Fruit fly (Drosophila melanogaster) whole organism, embryonic: Measurements from ENCODE around the gene CG11843.
A peak's percentile ranks its signal among the peaks of the same experiment; 100 is the strongest.

ENCODE experiments used
- Ada2b ChIP-seq: fragments of 200-800 bp; sonication (Bioruptor generic); IDR thresholded peaks from 2 replicates; pipeline ENCODE4 v1.3.6; 2022; ENCODE audit warnings: missing biosample characterization, missing genetic modification characterization
- Bdp1 ChIP-seq: fragments of 200-800 bp; sonication (Bioruptor generic); optimal IDR thresholded peaks from 3 replicates; lab custom pipeline; 2016; ENCODE audit warnings: missing biosample characterization, missing genetic modification characterization
- C15 ChIP-seq: fragments of 200-800 bp; sonication (Bioruptor generic); IDR thresholded peaks from 3 replicates; pipeline ENCODE4 v1.3.6; 2022; ENCODE audit warnings: missing biosample characterization, missing genetic modification characterization
- CG1024 ChIP-seq: fragments of 200-800 bp; sonication (Bioruptor generic); IDR thresholded peaks from 2 replicates; pipeline ENCODE4 v1.3.6; 2022; ENCODE audit warnings: missing biosample characterization, missing genetic modification characterization
- CG10267 ChIP-seq: fragments of 200-800 bp; sonication (Bioruptor generic); optimal IDR thresholded peaks from 2 replicates; lab custom pipeline; 2018; ENCODE audit warnings: missing biosample characterization, mild to moderate bottlenecking, missing genetic modification characterization, moderate library complexity
- CG10565 ChIP-seq: fragments of 200-800 bp; sonication (Bioruptor generic); optimal IDR thresholded peaks from 3 replicates; lab custom pipeline; 2016; ENCODE audit warnings: missing biosample characterization, mild to moderate bottlenecking, missing genetic modification characterization
- CG12071 ChIP-seq: fragments of 200-800 bp; sonication (Bioruptor generic); optimal IDR thresholded peaks from 3 replicates; lab custom pipeline; 2018; ENCODE audit warnings: missing biosample characterization, mild to moderate bottlenecking, missing genetic modification characterization
- CG12942 ChIP-seq: fragments of 200-800 bp; sonication (Bioruptor generic); optimal IDR thresholded peaks from 3 replicates; lab custom pipeline; 2016; ENCODE audit warnings: missing biosample characterization, missing genetic modification characterization
- CG14441 ChIP-seq: fragments of 200-800 bp; sonication (Bioruptor generic); IDR thresholded peaks from 2 replicates; pipeline ENCODE4 v1.3.6; 2022; ENCODE audit warnings: missing biosample characterization, missing genetic modification characterization
- CG15269 ChIP-seq: fragments of 200-800 bp; sonication (Bioruptor generic); optimal IDR thresholded peaks from 2 replicates; lab custom pipeline; 2018; ENCODE audit warnings: missing biosample characterization, mild to moderate bottlenecking, missing genetic modification characterization, moderate library complexity
- CG16815 ChIP-seq: fragments of 200-800 bp; sonication (Bioruptor generic); optimal IDR thresholded peaks from 3 replicates; lab custom pipeline; 2017; ENCODE audit warnings: missing biosample characterization, mild to moderate bottlenecking, missing genetic modification characterization
- CG17328 ChIP-seq: fragments of 200-800 bp; sonication (Bioruptor generic); IDR thresholded peaks from 2 replicates; pipeline ENCODE4 v1.3.6; 2022; ENCODE audit warnings: missing biosample characterization, missing genetic modification characterization
- CG17612 ChIP-seq: fragments of 200-800 bp; sonication (Bioruptor generic); IDR thresholded peaks from 2 replicates; pipeline ENCODE4 v1.3.6; 2022; ENCODE audit warnings: missing biosample characterization, missing genetic modification characterization
- CG18011 ChIP-seq: fragments of 200-800 bp; sonication (Bioruptor generic); optimal IDR thresholded peaks from 2 replicates; lab custom pipeline; 2017; ENCODE audit warnings: missing biosample characterization, missing genetic modification characterization, mild to moderate bottlenecking, moderate library complexity, missing genotype
- CG2889 ChIP-seq: fragments of 200-800 bp; sonication (Bioruptor generic); IDR thresholded peaks from 3 replicates; pipeline ENCODE4 v1.3.6; 2022; ENCODE audit warnings: missing biosample characterization, missing genetic modification characterization
- CG31224 ChIP-seq: fragments of 200-800 bp; sonication (Bioruptor generic); IDR thresholded peaks from 2 replicates; pipeline ENCODE4 v1.3.6; 2022; ENCODE audit warnings: missing biosample characterization, missing genetic modification characterization
- CG31388 ChIP-seq: fragments of 200-800 bp; sonication (Bioruptor generic); optimal IDR thresholded peaks from 2 replicates; lab custom pipeline; 2016; ENCODE audit warnings: missing biosample characterization, missing genetic modification characterization
- CG34422 ChIP-seq: fragments of 200-800 bp; sonication (Bioruptor generic); IDR thresholded peaks from 3 replicates; pipeline ENCODE4 v1.3.6; 2022; ENCODE audit warnings: missing biosample characterization, missing genetic modification characterization
- CG5180 ChIP-seq: fragments of 200-800 bp; sonication (Bioruptor generic); optimal IDR thresholded peaks from 3 replicates; lab custom pipeline; 2017; ENCODE audit warnings: missing biosample characterization, missing genetic modification characterization, mild to moderate bottlenecking, moderate library complexity, missing genetic modification reagents
- CG6175 ChIP-seq: fragments of 200-800 bp; sonication (Bioruptor generic); IDR thresholded peaks from 3 replicates; pipeline ENCODE4 v1.3.6; 2022; ENCODE audit warnings: missing biosample characterization, missing genetic modification characterization
- CG9727 ChIP-seq: fragments of 200-800 bp; sonication (Bioruptor generic); optimal IDR thresholded peaks from 3 replicates; lab custom pipeline; 2017; ENCODE audit warnings: missing biosample characterization, mild to moderate bottlenecking, missing genetic modification characterization
- Dad ChIP-seq: fragments of 200-800 bp; sonication (Bioruptor generic); optimal IDR thresholded peaks from 3 replicates; lab custom pipeline; 2016; ENCODE audit warnings: missing biosample characterization, missing genetic modification characterization
- E2f1 ChIP-seq: fragments of 200-800 bp; sonication (Bioruptor generic); IDR thresholded peaks from 2 replicates; pipeline ENCODE4 v1.3.6; 2022; ENCODE audit warnings: missing biosample characterization, missing genetic modification characterization
- Gsc ChIP-seq: fragments of 200-800 bp; sonication (Bioruptor generic); IDR thresholded peaks from 2 replicates; pipeline ENCODE4 v1.3.6; 2022; ENCODE audit warnings: missing biosample characterization, missing genetic modification characterization
- HLH54F ChIP-seq: fragments of 200-800 bp; sonication (Bioruptor generic); optimal IDR thresholded peaks from 3 replicates; lab custom pipeline; 2016; ENCODE audit warnings: missing biosample characterization, missing genetic modification characterization
- Hr78 ChIP-seq, 2 experiments: fragments of 200-800 bp in 1 of 2; fragments of >200 bp in 1 of 2; sonication (Bioruptor generic) in 1 of 2; optimal IDR thresholded peaks; 2 replicates each; lab custom pipeline; 2017 to 2019; ENCODE audit warnings: missing biosample characterization in 2 of 2, missing genetic modification characterization in 2 of 2, mild to moderate bottlenecking in 1 of 2, moderate library complexity in 1 of 2
- Jarid2 ChIP-seq: fragments of 200-800 bp; sonication (Bioruptor generic); optimal IDR thresholded peaks from 3 replicates; lab custom pipeline; 2017; ENCODE audit warnings: mild to moderate bottlenecking, missing biosample characterization, missing genetic modification reagents, missing genetic modification characterization
- Kr ChIP-seq: fragments of 200-800 bp; sonication (Bioruptor generic); optimal IDR thresholded peaks from 2 replicates; lab custom pipeline; 2017; ENCODE audit warnings: missing biosample characterization, mild to moderate bottlenecking, missing genetic modification characterization
- Lim3 ChIP-seq: fragments of 200-800 bp; sonication (Bioruptor generic); IDR thresholded peaks from 2 replicates; pipeline ENCODE4 v1.3.6; 2022; ENCODE audit warnings: missing biosample characterization, missing genetic modification characterization
- Max ChIP-seq: fragments of 200-800 bp; sonication (Bioruptor generic); optimal IDR thresholded peaks from 2 replicates; lab custom pipeline; 2016; ENCODE audit warnings: missing biosample characterization, mild to moderate bottlenecking, missing genetic modification characterization
- al ChIP-seq: fragments of 200-800 bp; sonication (Bioruptor generic); IDR thresholded peaks from 2 replicates; pipeline ENCODE4 v1.3.6; 2022; ENCODE audit warnings: missing biosample characterization, missing genetic modification characterization
- ara ChIP-seq: fragments of 200-800 bp; sonication (Bioruptor generic); IDR thresholded peaks from 2 replicates; pipeline ENCODE4 v1.3.6; 2022; ENCODE audit warnings: missing biosample characterization, missing genetic modification characterization
- bcd ChIP-seq: fragments of 200-800 bp; sonication (Bioruptor generic); optimal IDR thresholded peaks from 2 replicates; lab custom pipeline; 2017; ENCODE audit warnings: missing biosample characterization, mild to moderate bottlenecking, missing genetic modification characterization
- cato ChIP-seq: fragments of 200-800 bp; sonication (Bioruptor generic); optimal IDR thresholded peaks from 2 replicates; lab custom pipeline; 2016; ENCODE audit warnings: missing biosample characterization, missing genetic modification characterization, borderline replicate concordance
- caup ChIP-seq: fragments of 200-800 bp; sonication (Bioruptor generic); optimal IDR thresholded peaks from 3 replicates; lab custom pipeline; 2017; ENCODE audit warnings: missing biosample characterization, mild to moderate bottlenecking, missing genetic modification characterization, moderate library complexity; ENCODE audit not compliant: severe bottlenecking
- chinmo ChIP-seq: fragments of 200-800 bp; sonication (Bioruptor generic); IDR thresholded peaks from 4 replicates; pipeline ENCODE4 v1.3.6; 2022; ENCODE audit warnings: missing biosample characterization, missing genetic modification characterization; ENCODE audit not compliant: partially characterized antibody
- ci ChIP-seq: fragments of 200-800 bp; sonication (Bioruptor generic); IDR thresholded peaks from 3 replicates; pipeline ENCODE4 v1.3.6; 2022; ENCODE audit warnings: missing biosample characterization, missing genetic modification characterization
- da ChIP-seq: fragments of 200-800 bp; sonication (Bioruptor generic); optimal IDR thresholded peaks from 2 replicates; lab custom pipeline; 2016; ENCODE audit warnings: missing biosample characterization, missing genetic modification characterization
- dati ChIP-seq: fragments of 200-800 bp; sonication (Bioruptor generic); IDR thresholded peaks from 2 replicates; pipeline ENCODE4 v1.3.6; 2022; ENCODE audit warnings: missing biosample characterization, missing genetic modification characterization
- fd64A ChIP-seq: fragments of 200-800 bp; sonication (Bioruptor generic); optimal IDR thresholded peaks from 3 replicates; lab custom pipeline; 2018; ENCODE audit warnings: missing biosample characterization, mild to moderate bottlenecking, missing genetic modification characterization
- gro ChIP-seq: fragments of 200-800 bp; sonication (Bioruptor generic); optimal IDR thresholded peaks from 2 replicates; lab custom pipeline; 2016; ENCODE audit warnings: missing biosample characterization, missing genetic modification characterization
- insv ChIP-seq, 2 experiments: fragments of 200-800 bp; sonication (Bioruptor generic); optimal IDR thresholded peaks; 3 replicates each; lab custom pipeline; 2016 to 2018; ENCODE audit warnings: missing biosample characterization in 2 of 2, missing genetic modification characterization in 2 of 2
- nom ChIP-seq: fragments of 200-800 bp; sonication (Bioruptor generic); optimal IDR thresholded peaks from 2 replicates; lab custom pipeline; 2017; ENCODE audit warnings: missing biosample characterization, missing genetic modification characterization, mild to moderate bottlenecking, moderate library complexity, missing genetic modification reagents
- psq ChIP-seq: fragments of 200-800 bp; sonication (Bioruptor generic); optimal IDR thresholded peaks from 2 replicates; lab custom pipeline; 2017; ENCODE audit warnings: missing biosample characterization, missing genetic modification characterization
- rib ChIP-seq: fragments of 200-800 bp; sonication (Bioruptor generic); IDR thresholded peaks from 2 replicates; pipeline ENCODE4 v1.3.6; 2022; ENCODE audit warnings: missing biosample characterization, missing genetic modification characterization
- scrt ChIP-seq: fragments of 200-800 bp; sonication (Bioruptor generic); optimal IDR thresholded peaks from 2 replicates; lab custom pipeline; 2018; ENCODE audit warnings: missing biosample characterization, mild to moderate bottlenecking, missing genetic modification characterization, moderate library complexity
- shn ChIP-seq: fragments of 200-800 bp; sonication (Bioruptor generic); optimal IDR thresholded peaks from 3 replicates; lab custom pipeline; 2016; ENCODE audit warnings: missing biosample characterization, missing genetic modification characterization
- sima ChIP-seq: fragments of 200-800 bp; sonication (Bioruptor generic); optimal IDR thresholded peaks from 2 replicates; lab custom pipeline; 2016; ENCODE audit warnings: missing biosample characterization, missing genetic modification characterization
- vnd ChIP-seq: fragments of 200-800 bp; sonication (Bioruptor generic); IDR thresholded peaks from 3 replicates; pipeline ENCODE4 v1.3.6; 2022; ENCODE audit warnings: missing biosample characterization, missing genetic modification characterization; ENCODE audit not compliant: partially characterized antibody
- z ChIP-seq: fragments of 200-800 bp; sonication (Bioruptor generic); IDR thresholded peaks from 3 replicates; pipeline ENCODE4 v1.3.6; 2022; ENCODE audit warnings: missing biosample characterization, missing genetic modification characterization

The CG11843 gene

dm6 chr3R:29004884-29005621 is 49.1 kb upstream of the CG11843 start (continued):
- TF ChIP-seq z (GFP tag; lab: Robert Waterston, UW) = no peak
- TF ChIP-seq Dad (GFP tag; lab: Kevin White, UChicago) = no peak
- TF ChIP-seq psq (GFP tag; lab: Kevin White, UChicago) = no peak
- TF ChIP-seq CG16815 (GFP tag; lab: Kevin White, UChicago) = no peak
- peak; percentile 38; the same call in 1 of the 2 replicates for TF ChIP-seq CG17328 (GFP tag; lab: Robert Waterston, UW)
- no peak for TF ChIP-seq Max (GFP tag; lab: Kevin White, UChicago)
- peak; percentile 52 for TF ChIP-seq CG15269
- TF ChIP-seq CG14441 (GFP tag; lab: Robert Waterston, UW) = peak; percentile 58
- TF ChIP-seq fd64A = no peak
- TF ChIP-seq Bdp1 = no peak
- TF ChIP-seq Kr (GFP tag; lab: Kevin White, UChicago) = no peak
- no peak for TF ChIP-seq Jarid2 (GFP tag; lab: Kevin White, UChicago)
- no peak for TF ChIP-seq insv (GFP tag; optimal IDR thresholded peaks at IDR 0.05; lab: Kevin White, UChicago)
- no peak for TF ChIP-seq CG1024
- peak; percentile 34; the same call in 1 of the 2 replicates for TF ChIP-seq Ada2b (GFP tag; lab: Robert Waterston, UW)
- TF ChIP-seq ci (GFP tag; lab: Robert Waterston, UW) = 0 out of 3 replicates have a peak, but pooled peaks have one; percentile 48
- no peak for TF ChIP-seq chinmo
- TF ChIP-seq shn (GFP tag; lab: Kevin White, UChicago) = no peak
- TF ChIP-seq al (GFP tag; lab: Robert Waterston, UW) = no peak
- no peak for TF ChIP-seq CG10565 (GFP tag; lab: Kevin White, UChicago)
- no peak for TF ChIP-seq nom (GFP tag; lab: Kevin White, UChicago)
- TF ChIP-seq CG2889 (GFP tag; lab: Robert Waterston, UW) = no peak
- no peak for TF ChIP-seq Lim3 (GFP tag; lab: Robert Waterston, UW)
- TF ChIP-seq CG6175 (GFP tag; lab: Robert Waterston, UW) = no peak
- no peak for TF ChIP-seq CG12071 (GFP tag; lab: Kevin White, UChicago)
- TF ChIP-seq bcd (GFP tag; lab: Kevin White, UChicago) = no peak
- TF ChIP-seq dati (GFP tag; lab: Robert Waterston, UW) = no peak
- no peak for TF ChIP-seq CG12942 (GFP tag; lab: Kevin White, UChicago)
- no peak for TF ChIP-seq ara
- no peak for TF ChIP-seq Hr78 (GFP tag; optimal IDR thresholded peaks at IDR 0.05; lab: Kevin White, UChicago)
- no peak for TF ChIP-seq CG34422 (GFP tag; lab: Robert Waterston, UW)
- TF ChIP-seq C15 (GFP tag; lab: Robert Waterston, UW) = no peak
- no peak for TF ChIP-seq da
- TF ChIP-seq CG10267 = peak; percentile 12
- TF ChIP-seq E2f1 = peak; percentile 47; the same call in 1 of the 2 replicates
- no peak for TF ChIP-seq rib
- no peak for TF ChIP-seq scrt (GFP tag; lab: Kevin White, UChicago)
- no peak for TF ChIP-seq HLH54F (GFP tag; lab: Kevin White, UChicago)
- no peak for TF ChIP-seq CG5180 (GFP tag; lab: Kevin White, UChicago)
- TF ChIP-seq gro (GFP tag; lab: Kevin White, UChicago) = peak; percentile 7
- TF ChIP-seq CG18011 (GFP tag; lab: Kevin White, UChicago) = no peak
- no peak for TF ChIP-seq Gsc (GFP tag; lab: Robert Waterston, UW)
- no peak for TF ChIP-seq CG31388 (GFP tag; lab: Kevin White, UChicago)
- TF ChIP-seq cato (GFP tag; lab: Kevin White, UChicago) = peak; percentile 17
- TF ChIP-seq CG31224 (GFP tag; lab: Robert Waterston, UW) = no peak
- TF ChIP-seq CG17612 (GFP tag; lab: Robert Waterston, UW) = no peak
- TF ChIP-seq sima = no peak
- TF ChIP-seq CG9727 (GFP tag; lab: Kevin White, UChicago) = no peak
- no peak for TF ChIP-seq caup (GFP tag; lab: Kevin White, UChicago)
- TF ChIP-seq vnd (GFP tag; lab: Robert Waterston, UW) = no peak
